Worm (Caenorhabditis elegans): ENCODE results near the gene ZK546.2.

DNA sequence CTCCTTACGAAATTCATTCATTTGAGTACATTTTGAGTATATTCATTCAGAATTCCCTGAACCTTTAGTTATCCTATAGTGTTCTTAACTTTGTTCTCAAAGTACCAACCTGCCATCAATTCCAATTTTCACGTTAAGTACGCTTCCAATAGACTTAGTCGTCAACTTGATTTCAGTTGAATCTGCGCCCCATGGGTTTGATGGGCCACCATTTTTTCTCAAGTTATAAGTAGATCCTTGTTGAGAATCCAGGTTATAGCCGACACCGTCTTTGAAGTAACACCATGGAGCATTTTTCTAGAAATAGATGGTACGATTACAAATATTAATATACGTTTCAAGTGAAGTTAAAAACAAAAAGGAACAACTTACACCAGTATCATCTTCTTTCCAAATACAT, 21.1 kb upstream of the ZK546.2 start:
- TF ChIP-seq fos-1 (tag; optimal IDR thresholded peaks at IDR 0.05) (no peak), mep-1 (tag; optimal IDR thresholded peaks at IDR 0.05) (no peak), jun-1 (tag; optimal IDR thresholded peaks at IDR 0.05) (no peak)

Data from whole organism, L1 larva.